Worm (Caenorhabditis elegans) whole organism, L4 larva: Measurements from ENCODE around the gene Y51A2B.9.

ENCODE experiments used
- F26F4.8 ChIP-seq: fragments of 200-800 bp; sonication (Bioruptor generic); conservative IDR thresholded peaks from 2 replicates; pipeline ENCODE4 v1.3.6; 2022; ENCODE audit warnings: missing genetic modification characterization, missing compliant biosample characterization
- F49E8.2 ChIP-seq: sonication (generic microtip); optimal IDR thresholded peaks from 2 replicates; lab custom pipeline; 2016; ENCODE audit warnings: missing compliant biosample characterization, mild to moderate bottlenecking, missing genetic modification characterization, borderline replicate concordance
- T20F7.1 ChIP-seq: fragments of 200-800 bp; sonication (Bioruptor generic); optimal IDR thresholded peaks from 2 replicates; lab custom pipeline; 2018; ENCODE audit warnings: mild to moderate bottlenecking, missing genetic modification characterization, missing compliant biosample characterization
- T26A8.4 ChIP-seq: fragments of 200-800 bp; sonication (Bioruptor generic); IDR thresholded peaks from 2 replicates; pipeline ENCODE4 v1.3.6; 2022; ENCODE audit warnings: missing genetic modification characterization, missing compliant biosample characterization
- Y105C5A.15 ChIP-seq: fragments of 200-800 bp; sonication (Bioruptor generic); IDR thresholded peaks from 2 replicates; pipeline ENCODE4 v1.3.6; 2022; ENCODE audit warnings: missing genetic modification characterization, missing compliant biosample characterization
- ZK337.2 ChIP-seq: fragments of 200-800 bp; sonication (Bioruptor generic); IDR thresholded peaks from 2 replicates; pipeline ENCODE4 v1.3.6; 2022; ENCODE audit warnings: missing genetic modification reagents, missing genetic modification characterization, missing compliant biosample characterization
- ama-1 ChIP-seq: fragments of 150-350 bp; optimal IDR thresholded peaks from 2 replicates; lab custom pipeline; 2014; ENCODE audit warnings: inconsistent platforms, mixed read lengths
- ceh-20 ChIP-seq: fragments of 200-800 bp; sonication (Bioruptor generic); IDR thresholded peaks from 2 replicates; pipeline ENCODE4 v1.3.6; 2022; ENCODE audit warnings: missing genetic modification reagents, missing genetic modification characterization, missing compliant biosample characterization
- ceh-32 ChIP-seq: sonication (generic microtip); optimal IDR thresholded peaks from 2 replicates; lab custom pipeline; 2016; ENCODE audit warnings: mild to moderate bottlenecking, missing genetic modification characterization, missing compliant biosample characterization; ENCODE audit not compliant: poor library complexity
- ceh-82 ChIP-seq: sonication (generic microtip); optimal IDR thresholded peaks from 2 replicates; lab custom pipeline; 2017; ENCODE audit warnings: missing biosample characterization, missing genetic modification characterization
- ctbp-1 ChIP-seq: fragments of 200-800 bp; sonication (Bioruptor generic); IDR thresholded peaks from 2 replicates; pipeline ENCODE4 v1.3.6; 2022; ENCODE audit warnings: missing genetic modification reagents, missing genetic modification characterization, missing compliant biosample characterization
- daf-12 ChIP-seq: fragments of 150-350 bp; optimal IDR thresholded peaks from 2 replicates; lab custom pipeline; 2014; ENCODE audit warnings: missing biosample characterization, missing genetic modification reagents, missing genetic modification characterization
- daf-16 ChIP-seq, 3 experiments: sonication (generic microtip); optimal IDR thresholded peaks; 2 replicates each; lab custom pipeline; 2016 to 2017; ENCODE audit warnings: missing genetic modification characterization in 3 of 3, missing genetic modification reagents in 3 of 3, mild to moderate bottlenecking in 2 of 3, missing compliant biosample characterization in 2 of 3, missing biosample characterization in 1 of 3, moderate library complexity in 1 of 3
- dmd-6 ChIP-seq: fragments of 200-800 bp; sonication (Bioruptor generic); IDR thresholded peaks from 2 replicates; pipeline ENCODE4 v1.3.6; 2022; ENCODE audit warnings: missing genetic modification reagents, missing genetic modification characterization, missing compliant biosample characterization
- duxl-1 ChIP-seq: sonication (generic microtip); optimal IDR thresholded peaks from 2 replicates; lab custom pipeline; 2016; ENCODE audit warnings: mild to moderate bottlenecking, missing genetic modification characterization, moderate library complexity, missing compliant biosample characterization; ENCODE audit not compliant: poor library complexity
- dve-1 ChIP-seq: sonication (generic microtip); optimal IDR thresholded peaks from 2 replicates; lab custom pipeline; 2017; ENCODE audit warnings: antibody characterized with exemption, mild to moderate bottlenecking, missing genetic modification characterization, missing compliant biosample characterization; ENCODE audit not compliant: insufficient read depth
- egl-43 ChIP-seq: fragments of 200-800 bp; sonication (Bioruptor generic); IDR thresholded peaks from 2 replicates; pipeline ENCODE4 v1.3.6; 2022; ENCODE audit warnings: missing genetic modification reagents, missing genetic modification characterization, missing compliant biosample characterization
- fos-1 ChIP-seq: fragments of 150-350 bp; optimal IDR thresholded peaks from 2 replicates; lab custom pipeline; 2014; ENCODE audit warnings: missing biosample characterization, missing genetic modification characterization
- gei-8 ChIP-seq: fragments of 200-800 bp; sonication (Bioruptor generic); optimal IDR thresholded peaks from 2 replicates; lab custom pipeline; 2018; ENCODE audit warnings: mild to moderate bottlenecking, missing genetic modification characterization, missing compliant biosample characterization
- hlh-11 ChIP-seq: fragments of 200-800 bp; sonication (Bioruptor generic); optimal IDR thresholded peaks from 2 replicates; lab custom pipeline; 2018; ENCODE audit warnings: mild to moderate bottlenecking, missing genetic modification characterization, missing compliant biosample characterization
- lim-7 ChIP-seq: fragments of 200-800 bp; sonication (Bioruptor generic); IDR thresholded peaks from 2 replicates; pipeline ENCODE4 v1.3.6; 2022; ENCODE audit warnings: missing genetic modification characterization, missing compliant biosample characterization
- lin-1 ChIP-seq: fragments of 200-800 bp; sonication (Bioruptor generic); IDR thresholded peaks from 2 replicates; pipeline ENCODE4 v1.3.6; 2022; ENCODE audit warnings: missing genetic modification reagents, missing genetic modification characterization, missing compliant biosample characterization
- madf-5 ChIP-seq, 2 experiments: fragments of 200-800 bp; sonication (Bioruptor generic); IDR thresholded peaks; 2 replicates each; pipeline ENCODE4 v1.3.6; 2022; ENCODE audit warnings: missing compliant biosample characterization in 2 of 2, missing genetic modification characterization in 2 of 2
- mdl-1 ChIP-seq, 2 experiments: fragments of 150-350 bp in 1 of 2; sonication (generic microtip) in 1 of 2; optimal IDR thresholded peaks; 2 replicates each; lab custom pipeline; 2014 to 2017; ENCODE audit warnings: missing biosample characterization in 2 of 2, missing genetic modification characterization in 2 of 2
- nhr-102 ChIP-seq: sonication (generic microtip); optimal IDR thresholded peaks from 2 replicates; lab custom pipeline; 2016; ENCODE audit warnings: mild to moderate bottlenecking, missing genetic modification characterization, moderate library complexity, missing compliant biosample characterization
- nhr-237 ChIP-seq: sonication (generic microtip); optimal IDR thresholded peaks from 2 replicates; lab custom pipeline; 2017; ENCODE audit warnings: missing biosample characterization, missing genetic modification characterization
- nhr-28 ChIP-seq: fragments of 150-350 bp; optimal IDR thresholded peaks from 2 replicates; lab custom pipeline; 2014; ENCODE audit warnings: missing biosample characterization, missing genetic modification characterization
- nhr-41 ChIP-seq: fragments of 200-800 bp; sonication (Bioruptor generic); IDR thresholded peaks from 2 replicates; pipeline ENCODE4 v1.3.6; 2022; ENCODE audit warnings: missing genetic modification reagents, missing genetic modification characterization, missing compliant biosample characterization
- nhr-76 ChIP-seq: fragments of 150-350 bp; optimal IDR thresholded peaks from 2 replicates; lab custom pipeline; 2014; ENCODE audit warnings: missing biosample characterization, missing genetic modification characterization
- nhr-77 ChIP-seq: fragments of 150-350 bp; optimal IDR thresholded peaks from 2 replicates; lab custom pipeline; 2014; ENCODE audit warnings: missing biosample characterization, missing genetic modification characterization
- php-3 ChIP-seq: fragments of 200-800 bp; sonication (Bioruptor generic); IDR thresholded peaks from 2 replicates; pipeline ENCODE4 v1.3.6; 2022; ENCODE audit warnings: missing genetic modification reagents, missing genetic modification characterization, missing compliant biosample characterization
- sdz-12 ChIP-seq: fragments of 200-800 bp; sonication (Bioruptor generic); optimal IDR thresholded peaks from 2 replicates; lab custom pipeline; 2018; ENCODE audit warnings: mild to moderate bottlenecking, missing genetic modification characterization, missing compliant biosample characterization
- set-16 ChIP-seq: fragments of 200-800 bp; sonication (Bioruptor generic); IDR thresholded peaks from 2 replicates; pipeline ENCODE4 v1.3.6; 2022; ENCODE audit warnings: missing genetic modification reagents, missing genetic modification characterization, missing compliant biosample characterization
- skn-1 ChIP-seq: fragments of 150-350 bp; optimal IDR thresholded peaks from 2 replicates; lab custom pipeline; 2014; ENCODE audit warnings: missing biosample characterization, missing genetic modification characterization
- snpc-1.2 ChIP-seq: fragments of 200-800 bp; sonication (Bioruptor generic); IDR thresholded peaks from 2 replicates; pipeline ENCODE4 v1.3.6; 2022; ENCODE audit warnings: missing genetic modification reagents, missing genetic modification characterization, missing compliant biosample characterization
- spr-3 ChIP-seq: fragments of 200-800 bp; sonication (Bioruptor generic); optimal IDR thresholded peaks from 2 replicates; lab custom pipeline; 2018; ENCODE audit warnings: mild to moderate bottlenecking, missing genetic modification characterization, missing compliant biosample characterization
- tra-1 ChIP-seq: fragments of 200-800 bp; sonication (Bioruptor generic); IDR thresholded peaks from 2 replicates; pipeline ENCODE4 v1.3.6; 2022; ENCODE audit warnings: missing genetic modification reagents, missing genetic modification characterization, missing compliant biosample characterization
- unc-130 ChIP-seq: sonication (generic microtip); optimal IDR thresholded peaks from 2 replicates; lab custom pipeline; 2016; ENCODE audit warnings: missing genetic modification reagents, missing genetic modification characterization, missing compliant biosample characterization
- unc-62 ChIP-seq, 3 experiments: fragments of 150-350 bp in 1 of 3; sonication (generic microtip); optimal IDR thresholded peaks in 2 of 3; peaks in 1 of 3; 1 replicate in 1 of 3; 2 replicates in 2 of 3; lab custom pipeline; 2014 to 2017; ENCODE audit warnings: missing biosample characterization in 3 of 3, missing genetic modification characterization in 3 of 3, missing genetic modification reagents in 3 of 3, missing genotype in 1 of 3
- vab-7 ChIP-seq: fragments of 200-800 bp; sonication (Bioruptor generic); IDR thresholded peaks from 2 replicates; pipeline ENCODE4 v1.3.6; 2022; ENCODE audit warnings: missing genetic modification reagents, missing genetic modification characterization, missing compliant biosample characterization
- zag-1 ChIP-seq: fragments of 150-350 bp; optimal IDR thresholded peaks from 2 replicates; lab custom pipeline; 2014; ENCODE audit warnings: missing biosample characterization, missing genetic modification characterization
- zip-11 ChIP-seq: fragments of 200-800 bp; sonication (Bioruptor generic); IDR thresholded peaks from 2 replicates; pipeline ENCODE4 v1.3.6; 2022; ENCODE audit warnings: missing genetic modification characterization, missing compliant biosample characterization
- zip-2 ChIP-seq: fragments of 150-350 bp; optimal IDR thresholded peaks from 2 replicates; lab custom pipeline; 2014; ENCODE audit warnings: missing biosample characterization, missing genetic modification characterization

Gene Y51A2B.9

DNA sequence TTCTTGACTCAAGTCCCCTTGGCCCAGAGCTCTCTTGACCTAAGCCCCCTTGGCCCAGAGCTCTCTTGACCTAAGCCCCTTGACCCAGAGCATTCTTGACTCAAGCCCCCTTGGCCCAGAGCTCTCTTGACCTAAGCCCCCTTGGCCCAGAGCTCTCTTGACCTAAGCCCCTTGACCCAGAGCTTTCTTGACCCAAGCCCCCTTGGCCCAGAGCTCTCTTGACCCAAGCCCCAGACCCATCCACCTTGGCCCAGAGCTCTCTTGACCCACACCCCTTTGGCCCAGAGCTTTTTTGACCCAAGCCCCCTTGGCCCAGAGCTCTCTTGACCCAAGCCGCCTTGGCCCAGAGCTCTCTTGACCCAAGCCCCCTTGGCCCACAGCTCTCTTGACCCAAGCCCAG lies 20.3 kb upstream of the Y51A2B.9 start:
- TF ChIP-seq set-16 (GFP tag; lab: Robert Waterston, UW) = peak; percentile 93

DNA sequence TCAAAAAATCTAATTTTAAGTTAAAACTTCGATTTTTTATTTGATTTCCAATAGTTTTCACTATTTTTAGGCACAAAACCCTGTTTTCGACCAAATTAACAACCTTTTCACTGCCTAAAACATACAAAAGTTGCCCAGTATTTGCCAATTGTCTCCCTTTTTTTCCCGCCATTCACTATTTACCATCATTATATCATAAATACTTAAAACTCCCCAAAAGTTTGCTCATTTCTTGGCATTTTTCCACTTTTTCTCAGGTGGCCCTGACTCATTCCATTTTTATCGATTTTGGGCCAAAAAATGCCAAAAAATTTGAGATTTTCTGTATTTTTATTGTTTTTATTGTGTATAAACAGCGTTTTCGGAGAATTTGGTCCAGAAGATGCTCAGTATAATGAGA lies 18.5 kb upstream of the Y51A2B.9 start, which contains the start of gene txt-8:
Gene txt-8 (plus strand): TSS at position 301 of the 400 bp plus-strand sequence.
- TF ChIP-seq dve-1 (tag; lab: Kevin White, UChicago) = no peak
- TF ChIP-seq ZK337.2 (GFP tag; lab: Robert Waterston, UW) = no peak
- TF ChIP-seq Y105C5A.15 (GFP tag; lab: Robert Waterston, UW) = no peak
- TF ChIP-seq ctbp-1 (GFP tag; lab: Robert Waterston, UW) = no peak
- no peak for TF ChIP-seq unc-62 (GFP tag; optimal IDR thresholded peaks at IDR 0.05 in 1 of 2; lab: Kevin White, UChicago)
- no peak for TF ChIP-seq unc-62 (tag; optimal IDR thresholded peaks at IDR 0.05; lab: Kevin White, UChicago)
- no peak for TF ChIP-seq nhr-237 (tag; lab: Kevin White, UChicago)
- TF ChIP-seq T20F7.1 (GFP tag; lab: Kevin White, UChicago) = no peak
- no peak for TF ChIP-seq fos-1
- no peak for TF ChIP-seq gei-8
- TF ChIP-seq zip-2 (tag; lab: Kevin White, UChicago) = no peak
- no peak for TF ChIP-seq madf-5 (GFP tag; IDR thresholded peaks at IDR 0.05; lab: Robert Waterston, UW)
- no peak for TF ChIP-seq ama-1 (lab: Kevin White, UChicago)
- no peak for TF ChIP-seq nhr-102 (tag; lab: Kevin White, UChicago)
- no peak for TF ChIP-seq nhr-28 (tag; lab: Kevin White, UChicago)
- no peak for TF ChIP-seq T26A8.4 (GFP tag; lab: Robert Waterston, UW)
- no peak for TF ChIP-seq sdz-12
- TF ChIP-seq ceh-32 (tag; lab: Kevin White, UChicago) = no peak
- TF ChIP-seq zip-11 (GFP tag; lab: Robert Waterston, UW) = no peak
- TF ChIP-seq, all 104 proteins: peak for 0

- TF ChIP-seq nhr-41 (GFP tag; lab: Robert Waterston, UW) (no peak), nhr-28 (tag; lab: Kevin White, UChicago) (peak; percentile 9), duxl-1 (tag; lab: Kevin White, UChicago) (no peak)
Measured at ce11 chrV:18412887-18413286, 17.3 kb upstream of the Y51A2B.9 start, which contains the start of gene ZK262.2. ZK262.2 (minus strand) TSS chrV:18412987.

DNA sequence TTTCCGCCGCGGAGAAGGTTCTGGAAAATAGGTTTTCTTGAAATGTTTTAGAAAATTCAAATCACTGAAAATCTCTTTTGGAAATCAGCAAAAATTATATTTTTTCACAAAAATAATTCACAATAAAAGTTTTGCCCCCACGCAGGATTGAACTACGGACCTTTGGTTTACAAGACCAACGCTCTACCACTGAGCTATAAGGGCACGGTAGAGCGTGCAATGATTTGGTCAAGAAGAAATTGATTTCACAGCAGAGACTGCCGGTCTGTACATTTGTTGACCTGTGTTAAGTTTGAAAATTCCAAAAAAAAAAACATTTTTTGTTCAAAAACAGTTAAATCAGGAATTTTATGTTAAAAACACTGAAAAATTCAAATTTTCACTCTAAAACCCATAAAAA lies 16.8 kb upstream of the Y51A2B.9 start:
- TF ChIP-seq F49E8.2 (tag; lab: Kevin White, UChicago) = peak; percentile 10
- peak; percentile 65; the same call in 1 of the 2 replicates for TF ChIP-seq vab-7 (GFP tag; lab: Robert Waterston, UW)
- TF ChIP-seq nhr-77 (tag; lab: Kevin White, UChicago) = no peak
- TF ChIP-seq mdl-1 (tag; optimal IDR thresholded peaks at IDR 0.05; lab: Kevin White, UChicago) = no peak
- TF ChIP-seq ZK337.2 (GFP tag; lab: Robert Waterston, UW) = 0 out of 2 replicates have a peak, but pooled peaks have one; percentile 23
- no peak for TF ChIP-seq ceh-82 (tag; lab: Kevin White, UChicago)
- TF ChIP-seq nhr-76 (tag; lab: Kevin White, UChicago) = no peak
- TF ChIP-seq unc-130 = peak; percentile 38
- peak; percentile 79 for TF ChIP-seq lim-7
- peak; percentile 59; the same call in 1 of the 2 replicates for TF ChIP-seq F26F4.8 (GFP tag; lab: Robert Waterston, UW)
- peak; percentile 70 for TF ChIP-seq snpc-1.2 (GFP tag; lab: Robert Waterston, UW)
- 0 out of 2 replicates have a peak, but pooled peaks have one; percentile 40 for TF ChIP-seq ceh-20 (GFP tag; lab: Robert Waterston, UW)
- TF ChIP-seq lin-1 (GFP tag; lab: Robert Waterston, UW) = 0 out of 2 replicates have a peak, but pooled peaks have one; percentile 50
- TF ChIP-seq skn-1 (tag; lab: Kevin White, UChicago) = no peak
- TF ChIP-seq zag-1 = no peak
- TF ChIP-seq Y105C5A.15 (GFP tag; lab: Robert Waterston, UW) = peak; percentile 41; the same call in 1 of the 2 replicates
- TF ChIP-seq tra-1 (GFP tag; lab: Robert Waterston, UW) = 0 out of 2 replicates have a peak, but pooled peaks have one; percentile 26
- no peak for TF ChIP-seq daf-12 (tag; lab: Kevin White, UChicago)
- TF ChIP-seq hlh-11 (tag; lab: Kevin White, UChicago) = peak; percentile 0
- peak in 1 of 2 experiments; percentile 44 for TF ChIP-seq daf-16 (GFP tag; optimal IDR thresholded peaks at IDR 0.05; lab: Kevin White, UChicago)
- peak; percentile 54 for TF ChIP-seq daf-16 (tag; optimal IDR thresholded peaks at IDR 0.05; lab: Kevin White, UChicago)
- peak; percentile 20; the same call in 1 of the 2 replicates for TF ChIP-seq php-3
- peak; percentile 80 for TF ChIP-seq duxl-1 (tag; lab: Kevin White, UChicago)
- TF ChIP-seq madf-5 (GFP tag; IDR thresholded peaks at IDR 0.05; lab: Robert Waterston, UW) = peak in 1 of 2 experiments; percentile 57; a peak in 1 of 4 replicates
- peak; percentile 73 for TF ChIP-seq egl-43 (GFP tag; lab: Robert Waterston, UW)
- peak; percentile 36; the same call in 1 of the 2 replicates for TF ChIP-seq dmd-6 (GFP tag; lab: Robert Waterston, UW)
- no peak for TF ChIP-seq spr-3
